Fruit fly (Drosophila melanogaster) whole organism, embryonic: ENCODE results near the gene Snx21.

Source experiments
- Abd-B ChIP-seq: fragments of 200-800 bp; sonication (Bioruptor generic); optimal IDR thresholded peaks from 2 replicates; lab custom pipeline; 2018; ENCODE audit warnings: missing biosample characterization, mild to moderate bottlenecking, missing genetic modification characterization, moderate library complexity
- B-H1 ChIP-seq: fragments of 200-800 bp; sonication (Bioruptor generic); IDR thresholded peaks from 3 replicates; pipeline ENCODE4 v1.3.6; 2022; ENCODE audit warnings: missing biosample characterization, missing genetic modification characterization
- B-H2 ChIP-seq: fragments of 200-800 bp; sonication (Bioruptor generic); optimal IDR thresholded peaks from 2 replicates; lab custom pipeline; 2018; ENCODE audit warnings: missing biosample characterization, mild to moderate bottlenecking, missing genetic modification characterization
- CG1233 ChIP-seq: fragments of 200-800 bp; sonication (Bioruptor generic); optimal IDR thresholded peaks from 4 replicates; lab custom pipeline; 2018; ENCODE audit warnings: missing biosample characterization, mild to moderate bottlenecking, missing genetic modification characterization
- CG12391 ChIP-seq: fragments of 200-800 bp; sonication (Bioruptor generic); optimal IDR thresholded peaks from 3 replicates; lab custom pipeline; 2018; ENCODE audit warnings: missing biosample characterization, mild to moderate bottlenecking, missing genetic modification characterization, moderate library complexity
- CG15601 ChIP-seq: fragments of 200-800 bp; sonication (Bioruptor generic); optimal IDR thresholded peaks from 3 replicates; lab custom pipeline; 2019; ENCODE audit warnings: missing biosample characterization, mild to moderate bottlenecking, missing genetic modification characterization, moderate library complexity
- CG1603 ChIP-seq: fragments of 200-800 bp; sonication (Bioruptor generic); optimal IDR thresholded peaks from 2 replicates; lab custom pipeline; 2019; ENCODE audit warnings: missing biosample characterization, mild to moderate bottlenecking, missing genetic modification characterization, moderate library complexity
- CG16813 ChIP-seq: fragments of 200-800 bp; sonication (Bioruptor generic); IDR thresholded peaks from 3 replicates; pipeline ENCODE4 v1.3.6; 2022; ENCODE audit warnings: missing biosample characterization, missing genetic modification characterization; ENCODE audit not compliant: partially characterized antibody
- CG17829 ChIP-seq: fragments of 200-800 bp; optimal IDR thresholded peaks from 2 replicates; lab custom pipeline; 2019; ENCODE audit warnings: missing biosample characterization, mild to moderate bottlenecking, missing genetic modification characterization, moderate library complexity
- CG18619 ChIP-seq: fragments of 200-800 bp; sonication (Bioruptor generic); optimal IDR thresholded peaks from 3 replicates; lab custom pipeline; 2017; ENCODE audit warnings: missing biosample characterization, mild to moderate bottlenecking, missing genetic modification characterization
- CG3065 ChIP-seq: fragments of 200-800 bp; sonication (Bioruptor generic); optimal IDR thresholded peaks from 2 replicates; lab custom pipeline; 2016; ENCODE audit warnings: missing biosample characterization, missing genetic modification characterization
- CG3281 ChIP-seq: fragments of 200-800 bp; sonication (Bioruptor generic); optimal IDR thresholded peaks from 3 replicates; lab custom pipeline; 2017; ENCODE audit warnings: missing biosample characterization, mild to moderate bottlenecking, missing genetic modification characterization
- CG3407 ChIP-seq: fragments of 200-800 bp; sonication (Bioruptor generic); optimal IDR thresholded peaks from 2 replicates; lab custom pipeline; 2018; ENCODE audit warnings: missing biosample characterization, mild to moderate bottlenecking, missing genetic modification characterization
- CG4404 ChIP-seq: fragments of 200-800 bp; sonication (Bioruptor generic); IDR thresholded peaks from 2 replicates; pipeline ENCODE4 v1.3.6; 2022; ENCODE audit warnings: missing biosample characterization, missing genetic modification characterization
- CG4617 ChIP-seq: fragments of 200-800 bp; sonication (Bioruptor generic); optimal IDR thresholded peaks from 3 replicates; lab custom pipeline; 2016; ENCODE audit warnings: missing biosample characterization, missing genetic modification characterization, borderline replicate concordance
- CG6813 ChIP-seq: fragments of 200-800 bp; sonication (Bioruptor generic); optimal IDR thresholded peaks from 2 replicates; lab custom pipeline; 2017; ENCODE audit warnings: missing biosample characterization, missing genetic modification characterization, mild to moderate bottlenecking, moderate library complexity, missing genetic modification reagents
- CG7786 ChIP-seq: fragments of 200-800 bp; sonication (Bioruptor generic); optimal IDR thresholded peaks from 2 replicates; lab custom pipeline; 2016; ENCODE audit warnings: missing biosample characterization, missing genetic modification characterization
- CG9797 ChIP-seq: fragments of 200-800 bp; sonication (Bioruptor generic); optimal IDR thresholded peaks from 3 replicates; lab custom pipeline; 2018; ENCODE audit warnings: missing biosample characterization, mild to moderate bottlenecking, missing genetic modification characterization
- CTCF ChIP-seq: fragments of 200-800 bp; sonication (Bioruptor generic); optimal IDR thresholded peaks from 2 replicates; lab custom pipeline; 2017; ENCODE audit warnings: missing biosample characterization, mild to moderate bottlenecking, missing genetic modification characterization, moderate library complexity
- CkIIα-i1 ChIP-seq: fragments of 200-800 bp; sonication (Bioruptor generic); IDR thresholded peaks from 2 replicates; pipeline ENCODE4 v1.3.6; 2022; ENCODE audit warnings: missing biosample characterization, missing genetic modification characterization
- D ChIP-seq, 2 experiments: fragments of 200-800 bp in 1 of 2; fragments of >200 bp in 1 of 2; sonication (Bioruptor generic) in 1 of 2; optimal IDR thresholded peaks; 2 replicates in 1 of 2; 3 replicates in 1 of 2; lab custom pipeline; 2017; ENCODE audit warnings: mild to moderate bottlenecking in 1 of 2, missing biosample characterization in 1 of 2, missing genetic modification characterization in 1 of 2, missing genetic modification reagents in 1 of 2
- Dbx ChIP-seq: fragments of 200-800 bp; sonication (Bioruptor generic); IDR thresholded peaks from 3 replicates; pipeline ENCODE4 v1.3.6; 2022; ENCODE audit warnings: missing biosample characterization, missing genetic modification characterization
- Fer2 ChIP-seq: fragments of 200-800 bp; sonication (Bioruptor generic); optimal IDR thresholded peaks from 2 replicates; lab custom pipeline; 2018; ENCODE audit warnings: missing biosample characterization, mild to moderate bottlenecking, missing genetic modification characterization, moderate library complexity
- H15 ChIP-seq: fragments of 200-800 bp; sonication (Bioruptor generic); IDR thresholded peaks from 3 replicates; pipeline ENCODE4 v1.3.6; 2022; ENCODE audit warnings: missing biosample characterization, missing genetic modification characterization
- Hmx ChIP-seq: fragments of 200-800 bp; sonication (Bioruptor generic); optimal IDR thresholded peaks from 2 replicates; lab custom pipeline; 2016; ENCODE audit warnings: missing biosample characterization, missing genetic modification characterization
- Hr78 ChIP-seq, 2 experiments: fragments of 200-800 bp in 1 of 2; fragments of >200 bp in 1 of 2; sonication (Bioruptor generic) in 1 of 2; optimal IDR thresholded peaks; 2 replicates each; lab custom pipeline; 2017 to 2019; ENCODE audit warnings: missing biosample characterization in 2 of 2, missing genetic modification characterization in 2 of 2, mild to moderate bottlenecking in 1 of 2, moderate library complexity in 1 of 2
- Hsf ChIP-seq: fragments of 200-800 bp; sonication (Bioruptor generic); optimal IDR thresholded peaks from 3 replicates; lab custom pipeline; 2016; ENCODE audit warnings: missing biosample characterization, missing genetic modification characterization
- Max ChIP-seq: fragments of 200-800 bp; sonication (Bioruptor generic); optimal IDR thresholded peaks from 2 replicates; lab custom pipeline; 2016; ENCODE audit warnings: missing biosample characterization, mild to moderate bottlenecking, missing genetic modification characterization
- Mrtf ChIP-seq: fragments of 200-800 bp; sonication (Bioruptor generic); IDR thresholded peaks from 3 replicates; pipeline ENCODE4 v1.3.6; 2022; ENCODE audit warnings: missing biosample characterization, missing genetic modification characterization
- NFAT ChIP-seq: fragments of 200-800 bp; sonication (Bioruptor generic); IDR thresholded peaks from 2 replicates; pipeline ENCODE4 v1.3.6; 2022; ENCODE audit warnings: missing biosample characterization, missing genetic modification characterization
- Nf-YA ChIP-seq: fragments of 200-800 bp; sonication (Bioruptor generic); IDR thresholded peaks from 2 replicates; pipeline ENCODE4 v1.3.6; 2022; ENCODE audit warnings: missing biosample characterization, missing genetic modification characterization
- Opbp ChIP-seq: fragments of 200-800 bp; sonication (Bioruptor generic); IDR thresholded peaks from 3 replicates; pipeline ENCODE4 v1.3.6; 2022; ENCODE audit warnings: missing biosample characterization, missing genetic modification characterization; ENCODE audit not compliant: partially characterized antibody
- bab2 ChIP-seq: fragments of 200-800 bp; sonication (Bioruptor generic); optimal IDR thresholded peaks from 2 replicates; lab custom pipeline; 2016; ENCODE audit warnings: missing biosample characterization, missing genetic modification characterization
- bcd ChIP-seq: fragments of 200-800 bp; sonication (Bioruptor generic); optimal IDR thresholded peaks from 2 replicates; lab custom pipeline; 2017; ENCODE audit warnings: missing biosample characterization, mild to moderate bottlenecking, missing genetic modification characterization
- btn ChIP-seq: fragments of 200-800 bp; sonication (Bioruptor generic); optimal IDR thresholded peaks from 2 replicates; lab custom pipeline; 2016; ENCODE audit warnings: missing biosample characterization, missing genetic modification characterization
- ci ChIP-seq: fragments of 200-800 bp; sonication (Bioruptor generic); IDR thresholded peaks from 3 replicates; pipeline ENCODE4 v1.3.6; 2022; ENCODE audit warnings: missing biosample characterization, missing genetic modification characterization
- cwo ChIP-seq: fragments of 200-800 bp; sonication (Bioruptor generic); optimal IDR thresholded peaks from 3 replicates; lab custom pipeline; 2017; ENCODE audit warnings: missing biosample characterization, missing genetic modification characterization, mild to moderate bottlenecking, moderate library complexity, missing genetic modification reagents
- dm ChIP-seq: fragments of 200-800 bp; sonication (Bioruptor generic); optimal IDR thresholded peaks from 3 replicates; lab custom pipeline; 2016; ENCODE audit warnings: missing biosample characterization, missing genetic modification characterization
- esg ChIP-seq: fragments of 200-800 bp; sonication (Bioruptor generic); conservative IDR thresholded peaks from 2 replicates; pipeline ENCODE4 v1.3.6; 2022; ENCODE audit warnings: missing biosample characterization, missing genetic modification characterization
- fru ChIP-seq: fragments of >200 bp; optimal IDR thresholded peaks from 2 replicates; lab custom pipeline; 2017
- fu2 ChIP-seq: fragments of 200-800 bp; sonication (Bioruptor generic); optimal IDR thresholded peaks from 2 replicates; lab custom pipeline; 2016; ENCODE audit warnings: missing biosample characterization, missing genetic modification characterization
- ham ChIP-seq: fragments of 200-800 bp; sonication (Bioruptor generic); IDR thresholded peaks from 2 replicates; pipeline ENCODE4 v1.3.6; 2022; ENCODE audit warnings: missing biosample characterization, missing genetic modification characterization
- nau ChIP-seq: fragments of 200-800 bp; sonication (Bioruptor generic); optimal IDR thresholded peaks from 3 replicates; lab custom pipeline; 2017; ENCODE audit warnings: missing biosample characterization, mild to moderate bottlenecking, missing genetic modification characterization, missing genetic modification reagents
- nerfin-2 ChIP-seq: fragments of 200-800 bp; sonication (Bioruptor generic); IDR thresholded peaks from 2 replicates; pipeline ENCODE4 v1.3.6; 2022; ENCODE audit warnings: missing biosample characterization, missing genetic modification characterization; ENCODE audit not compliant: partially characterized antibody
- onecut ChIP-seq: fragments of 200-800 bp; sonication (Bioruptor generic); IDR thresholded peaks from 2 replicates; pipeline ENCODE4 v1.3.6; 2022; ENCODE audit warnings: missing biosample characterization, missing genetic modification characterization
- otp ChIP-seq: fragments of 200-800 bp; sonication (Bioruptor generic); IDR thresholded peaks from 3 replicates; pipeline ENCODE4, ENCODE4 v1.3.6; 2022; ENCODE audit warnings: missing biosample characterization, missing genetic modification characterization
- p53 ChIP-seq: fragments of 200-800 bp; sonication (Bioruptor generic); optimal IDR thresholded peaks from 2 replicates; lab custom pipeline; 2016; ENCODE audit warnings: missing biosample characterization, missing genetic modification characterization
- prd ChIP-seq, 3 experiments: fragments of >200 bp in 2 of 3; fragments of 200-800 bp in 1 of 3; sonication (Bioruptor generic) in 1 of 3; optimal IDR thresholded peaks in 2 of 3; IDR thresholded peaks in 1 of 3; 2 replicates in 2 of 3; 3 replicates in 1 of 3; pipeline versions ENCODE4 v1.3.6 to Lab custom; 2017 to 2022; ENCODE audit warnings: missing biosample characterization in 1 of 3, missing genetic modification characterization in 1 of 3
- sob ChIP-seq: fragments of 200-800 bp; sonication (Bioruptor generic); IDR thresholded peaks from 2 replicates; pipeline ENCODE4 v1.3.6; 2022; ENCODE audit warnings: missing biosample characterization, missing genetic modification characterization

Gene Snx21

dm6 chr2L:2752460-2753411 lies 12.7 kb downstream of the Snx21 start, which contains the start of gene Pgk (continued):
- TF ChIP-seq CG18619: peak; percentile 12
- TF ChIP-seq otp (GFP tag; lab: Robert Waterston, UW): no peak
- no peak for TF ChIP-seq NFAT (GFP tag; lab: Robert Waterston, UW)
- TF ChIP-seq Dbx (GFP tag; lab: Robert Waterston, UW): no peak
- TF ChIP-seq esg: no peak
- no peak for TF ChIP-seq Opbp
- TF ChIP-seq CG17829 (tag; lab: Kevin White, UChicago): peak; percentile 4
- no peak for TF ChIP-seq fru (lab: Kevin White, UChicago)
- TF ChIP-seq CG7786 (GFP tag; lab: Kevin White, UChicago): no peak
- peak; percentile 74 for TF ChIP-seq CG3281 (GFP tag; lab: Kevin White, UChicago)
- no peak for TF ChIP-seq CG9797 (GFP tag; lab: Kevin White, UChicago)
- TF ChIP-seq CG1233: peak; percentile 19
- TF ChIP-seq CG4404 (GFP tag; lab: Robert Waterston, UW): no peak
- TF ChIP-seq Max (GFP tag; lab: Kevin White, UChicago): no peak
- peak; percentile 44 for TF ChIP-seq CTCF
- peak; percentile 98 for TF ChIP-seq p53 (GFP tag; lab: Kevin White, UChicago)
- no peak for TF ChIP-seq btn (GFP tag; lab: Kevin White, UChicago)
- peak; percentile 18 for TF ChIP-seq B-H2 (GFP tag; lab: Kevin White, UChicago)
- TF ChIP-seq Mrtf (GFP tag; lab: Robert Waterston, UW): no peak
- TF ChIP-seq CG3065: no peak
- no peak for TF ChIP-seq Hr78 (GFP tag; optimal IDR thresholded peaks at IDR 0.05; lab: Kevin White, UChicago)
- TF ChIP-seq CG1603: peak; percentile 60
- TF ChIP-seq CG6813 (GFP tag; lab: Kevin White, UChicago): peak; percentile 63
- no peak for TF ChIP-seq dm (GFP tag; lab: Kevin White, UChicago)
- no peak for TF ChIP-seq B-H1
- no peak for TF ChIP-seq H15
- peak; percentile 61 for TF ChIP-seq CG12391
- TF ChIP-seq Hsf (GFP tag; lab: Kevin White, UChicago): peak; percentile 23
- TF ChIP-seq CG3407 (GFP tag; lab: Kevin White, UChicago): peak; percentile 44
- TF ChIP-seq CG16813 (GFP tag; lab: Robert Waterston, UW): no peak
- TF ChIP-seq CG4617 (GFP tag; lab: Kevin White, UChicago): no peak
- TF ChIP-seq bab2 (GFP tag; lab: Kevin White, UChicago): no peak
- peak; percentile 81 for TF ChIP-seq D (optimal IDR thresholded peaks at IDR 0.05; lab: Kevin White, UChicago)
- TF ChIP-seq D (GFP tag; optimal IDR thresholded peaks at IDR 0.05; lab: Kevin White, UChicago): peak; percentile 23
- peak; percentile 59 for TF ChIP-seq onecut (GFP tag; lab: Robert Waterston, UW)
- no peak for TF ChIP-seq CkIIα-i1 (GFP tag; lab: Robert Waterston, UW)
- TF ChIP-seq sob (GFP tag; lab: Robert Waterston, UW): no peak
- TF ChIP-seq CG15601: peak; percentile 23
- TF ChIP-seq ci (GFP tag; lab: Robert Waterston, UW): no peak
- no peak for TF ChIP-seq cwo (GFP tag; lab: Kevin White, UChicago)
- no peak for TF ChIP-seq Nf-YA
- no peak for TF ChIP-seq Fer2 (tag; lab: Kevin White, UChicago)
- TF ChIP-seq ham (GFP tag; lab: Robert Waterston, UW): no peak
- TF ChIP-seq Hmx: no peak
- TF ChIP-seq nerfin-2 (GFP tag; lab: Robert Waterston, UW): no peak
- no peak for TF ChIP-seq bcd (GFP tag; lab: Kevin White, UChicago)
- TF ChIP-seq fu2 (GFP tag; lab: Kevin White, UChicago): no peak
- TF ChIP-seq prd (optimal IDR thresholded peaks at IDR 0.05; lab: Kevin White, UChicago): no peak
- no peak for TF ChIP-seq prd (GFP tag; IDR thresholded peaks at IDR 0.05; lab: Robert Waterston, UW)
- TF ChIP-seq Abd-B (GFP tag; lab: Kevin White, UChicago): no peak
- TF ChIP-seq nau (GFP tag; lab: Kevin White, UChicago): peak; percentile 68
